Worm (Caenorhabditis elegans): ENCODE data around the gene H23L24.4.

The H23L24.4 gene

ce11 chrIV:8658122-8658521, 47.3 kb downstream of the H23L24.4 start, which contains the start of gene C49C8.6:
Gene C49C8.6 (minus strand): TSS chrIV:8658222.
- TF ChIP-seq nhr-28 (tag; optimal IDR thresholded peaks at IDR 0.05) (no peak), unc-98 (GFP tag; IDR thresholded peaks at IDR 0.05) (no peak), tlp-1 (tag; optimal IDR thresholded peaks at IDR 0.05) (no peak), nhr-77 (tag; optimal IDR thresholded peaks at IDR 0.05) (no peak), fkh-4 (tag; optimal IDR thresholded peaks at IDR 0.05; ENCODE audit: borderline replicate concordance) (no peak), nhr-19 (GFP tag; conservative IDR thresholded peaks at IDR 0.05) (no peak), ama-1 (optimal IDR thresholded peaks at IDR 0.05) (no peak), vab-15 (tag; optimal IDR thresholded peaks at IDR 0.05) (no peak), unc-86 (tag; optimal IDR thresholded peaks at IDR 0.05) (no peak), egl-27 (tag; optimal IDR thresholded peaks at IDR 0.05) (no peak), dpl-1 (GFP tag; optimal IDR thresholded peaks at IDR 0.05) (no peak), ces-1 (GFP tag; optimal IDR thresholded peaks at IDR 0.05) (no peak), aha-1 (tag; optimal IDR thresholded peaks at IDR 0.05) (no peak), C16A3.4 (tag; optimal IDR thresholded peaks at IDR 0.05) (no peak), elt-3 (tag; optimal IDR thresholded peaks at IDR 0.05) (no peak), lin-15B (tag; optimal IDR thresholded peaks at IDR 0.05) (no peak)

- TF ChIP-seq alr-1 (tag; optimal IDR thresholded peaks at IDR 0.05; ENCODE audit: borderline replicate concordance) (no peak), F16B12.6 (tag; optimal IDR thresholded peaks at IDR 0.05) (no peak), lin-35 (GFP tag; optimal IDR thresholded peaks at IDR 0.05) (no peak), dpl-1 (GFP tag; optimal IDR thresholded peaks at IDR 0.05) (no peak), elt-2 (tag; optimal IDR thresholded peaks at IDR 0.05) (no peak), elt-3 (tag; optimal IDR thresholded peaks at IDR 0.05) (no peak), pag-3 (tag; optimal IDR thresholded peaks at IDR 0.05; ENCODE audit: borderline replicate concordance, insufficient read depth) (no peak), nhr-77 (tag; optimal IDR thresholded peaks at IDR 0.05) (no peak), nhr-85 (tag) (no peak), egl-27 (tag; optimal IDR thresholded peaks at IDR 0.05) (no peak), lin-39 (tag; optimal IDR thresholded peaks at IDR 0.05) (no peak), xbp-1 (tag; optimal IDR thresholded peaks at IDR 0.05) (no peak), rnt-1 (tag; optimal IDR thresholded peaks at IDR 0.05) (no peak)
Observed at ce11 chrIV:8654115-8654628, 51.2 kb downstream of the H23L24.4 start, which contains the start of gene C49C8.1. Gene C49C8.1 (plus strand): TSS chrIV:8654578.

ce11 chrIV:8653592-8653991, 51.8 kb downstream of the H23L24.4 start, which contains the start of gene C49C8.5:
Gene C49C8.5 (minus strand): TSS chrIV:8653664.
- TF ChIP-seq elt-2 (tag; optimal IDR thresholded peaks at IDR 0.05) (peak; percentile 11), lir-3 (tag; optimal IDR thresholded peaks at IDR 0.05; ENCODE audit: poor library complexity) (no peak)
